Worm (Caenorhabditis elegans) whole organism, L4 larva: ENCODE data around the gene fbxl-2.

Experiments used
- F49E8.2 ChIP-seq: sonication (generic microtip); optimal IDR thresholded peaks from 2 replicates; lab custom pipeline; 2016; ENCODE audit warnings: missing compliant biosample characterization, mild to moderate bottlenecking, missing genetic modification characterization, borderline replicate concordance
- R02D3.7 ChIP-seq: fragments of 150-350 bp; sonication (generic microtip); optimal IDR thresholded peaks from 3 replicates; lab custom pipeline; 2014; ENCODE audit warnings: missing biosample characterization, missing genetic modification characterization
- T20F7.1 ChIP-seq: fragments of 200-800 bp; sonication (Bioruptor generic); optimal IDR thresholded peaks from 2 replicates; lab custom pipeline; 2018; ENCODE audit warnings: mild to moderate bottlenecking, missing genetic modification characterization, missing compliant biosample characterization
- T26A8.4 ChIP-seq: fragments of 200-800 bp; sonication (Bioruptor generic); IDR thresholded peaks from 2 replicates; pipeline ENCODE4 v1.3.6; 2022; ENCODE audit warnings: missing genetic modification characterization, missing compliant biosample characterization
- Y105C5A.15 ChIP-seq: fragments of 200-800 bp; sonication (Bioruptor generic); IDR thresholded peaks from 2 replicates; pipeline ENCODE4 v1.3.6; 2022; ENCODE audit warnings: missing genetic modification characterization, missing compliant biosample characterization
- Y75B8A.6 ChIP-seq: fragments of 200-800 bp; sonication (Bioruptor generic); IDR thresholded peaks from 2 replicates; pipeline ENCODE4 v1.3.6; 2022; ENCODE audit warnings: missing genetic modification reagents, missing genetic modification characterization, missing compliant biosample characterization
- aha-1 ChIP-seq: fragments of 150-350 bp; peaks from one replicate; lab custom pipeline; 2014; ENCODE audit warnings: missing biosample characterization, missing genetic modification characterization
- ama-1 ChIP-seq: fragments of 150-350 bp; optimal IDR thresholded peaks from 2 replicates; lab custom pipeline; 2014; ENCODE audit warnings: inconsistent platforms, mixed read lengths
- attf-4 ChIP-seq: sonication (generic microtip); optimal IDR thresholded peaks from 3 replicates; lab custom pipeline; 2017; ENCODE audit warnings: missing biosample characterization, missing genetic modification characterization
- ceh-28 ChIP-seq: fragments of 150-350 bp; optimal IDR thresholded peaks from 2 replicates; lab custom pipeline; 2014; ENCODE audit warnings: missing biosample characterization, missing genetic modification reagents, missing genetic modification characterization
- ceh-32 ChIP-seq: sonication (generic microtip); optimal IDR thresholded peaks from 2 replicates; lab custom pipeline; 2016; ENCODE audit warnings: mild to moderate bottlenecking, missing genetic modification characterization, missing compliant biosample characterization; ENCODE audit not compliant: poor library complexity
- ceh-44 ChIP-seq: fragments of 200-800 bp; sonication (Bioruptor generic); IDR thresholded peaks from 2 replicates; pipeline ENCODE4 v1.3.6; 2022; ENCODE audit warnings: missing genetic modification reagents, missing genetic modification characterization, missing compliant biosample characterization
- ceh-62 ChIP-seq: sonication (generic microtip); optimal IDR thresholded peaks from 2 replicates; lab custom pipeline; 2017; ENCODE audit warnings: missing biosample characterization, missing genetic modification characterization
- ceh-82 ChIP-seq: sonication (generic microtip); optimal IDR thresholded peaks from 2 replicates; lab custom pipeline; 2017; ENCODE audit warnings: missing biosample characterization, missing genetic modification characterization
- ces-1 ChIP-seq: fragments of 150-350 bp; sonication (generic microtip); optimal IDR thresholded peaks from 4 replicates; lab custom pipeline; 2014; ENCODE audit warnings: missing biosample characterization, missing genetic modification reagents, missing genetic modification characterization
- cey-2 ChIP-seq: sonication (generic microtip); optimal IDR thresholded peaks from 3 replicates; lab custom pipeline; 2017; ENCODE audit warnings: missing genetic modification characterization, mild to moderate bottlenecking, missing compliant biosample characterization, antibody characterized with exemption, borderline replicate concordance; ENCODE audit not compliant: insufficient read depth
- daf-12 ChIP-seq: fragments of 150-350 bp; optimal IDR thresholded peaks from 2 replicates; lab custom pipeline; 2014; ENCODE audit warnings: missing biosample characterization, missing genetic modification reagents, missing genetic modification characterization
- daf-16 ChIP-seq, 3 experiments: sonication (generic microtip); optimal IDR thresholded peaks; 2 replicates each; lab custom pipeline; 2016 to 2017; ENCODE audit warnings: missing genetic modification characterization in 3 of 3, missing genetic modification reagents in 3 of 3, mild to moderate bottlenecking in 2 of 3, missing compliant biosample characterization in 2 of 3, missing biosample characterization in 1 of 3, moderate library complexity in 1 of 3
- daf-19 ChIP-seq: fragments of 200-800 bp; sonication (Bioruptor generic); conservative IDR thresholded peaks from 2 replicates; pipeline ENCODE4 v1.3.6; 2022; ENCODE audit warnings: missing genetic modification characterization, missing compliant biosample characterization
- daf-8 ChIP-seq: fragments of 200-800 bp; sonication (Bioruptor generic); IDR thresholded peaks from 2 replicates; pipeline ENCODE4 v1.3.6; 2022; ENCODE audit warnings: missing genetic modification characterization, missing compliant biosample characterization
- dmd-6 ChIP-seq: fragments of 200-800 bp; sonication (Bioruptor generic); IDR thresholded peaks from 2 replicates; pipeline ENCODE4 v1.3.6; 2022; ENCODE audit warnings: missing genetic modification reagents, missing genetic modification characterization, missing compliant biosample characterization
- dpl-1 ChIP-seq: fragments of 150-350 bp; optimal IDR thresholded peaks from 2 replicates; lab custom pipeline; 2014; ENCODE audit warnings: missing biosample characterization, missing genetic modification reagents, missing genetic modification characterization
- dve-1 ChIP-seq: sonication (generic microtip); optimal IDR thresholded peaks from 2 replicates; lab custom pipeline; 2017; ENCODE audit warnings: antibody characterized with exemption, mild to moderate bottlenecking, missing genetic modification characterization, missing compliant biosample characterization; ENCODE audit not compliant: insufficient read depth
- hif-1 ChIP-seq, 2 experiments: sonication (generic microtip); optimal IDR thresholded peaks; 2 replicates each; lab custom pipeline; 2016 to 2017; ENCODE audit warnings: missing compliant biosample characterization in 2 of 2, missing genetic modification characterization in 2 of 2, missing genetic modification reagents in 2 of 2, missing genotype in 2 of 2, mild to moderate bottlenecking in 1 of 2
- hmg-1.1 ChIP-seq: fragments of 200-800 bp; sonication (Bioruptor generic); IDR thresholded peaks from 2 replicates; pipeline ENCODE4 v1.3.6; 2022; ENCODE audit warnings: missing genetic modification reagents, missing genetic modification characterization, missing compliant biosample characterization
- jun-1 ChIP-seq: fragments of 150-350 bp; optimal IDR thresholded peaks from 2 replicates; lab custom pipeline; 2014; ENCODE audit warnings: missing biosample characterization, missing genetic modification reagents, missing genetic modification characterization
- lin-1 ChIP-seq: fragments of 200-800 bp; sonication (Bioruptor generic); IDR thresholded peaks from 2 replicates; pipeline ENCODE4 v1.3.6; 2022; ENCODE audit warnings: missing genetic modification reagents, missing genetic modification characterization, missing compliant biosample characterization
- lin-15B ChIP-seq: fragments of 150-350 bp; sonication (generic microtip); optimal IDR thresholded peaks from 3 replicates; lab custom pipeline; 2014; ENCODE audit warnings: missing biosample characterization, missing genetic modification characterization
- lin-38 ChIP-seq: fragments of 200-800 bp; sonication (Bioruptor generic); IDR thresholded peaks from 2 replicates; pipeline ENCODE4 v1.3.6; 2022; ENCODE audit warnings: missing genetic modification reagents, missing genetic modification characterization, missing compliant biosample characterization
- madf-5 ChIP-seq, 2 experiments: fragments of 200-800 bp; sonication (Bioruptor generic); IDR thresholded peaks; 2 replicates each; pipeline ENCODE4 v1.3.6; 2022; ENCODE audit warnings: missing compliant biosample characterization in 2 of 2, missing genetic modification characterization in 2 of 2
- madf-9 ChIP-seq: fragments of 200-800 bp; sonication (Bioruptor generic); conservative IDR thresholded peaks from 2 replicates; pipeline ENCODE4 v1.3.6; 2022; ENCODE audit warnings: missing genetic modification reagents, missing genetic modification characterization, missing compliant biosample characterization
- mdl-1 ChIP-seq, 2 experiments: fragments of 150-350 bp in 1 of 2; sonication (generic microtip) in 1 of 2; optimal IDR thresholded peaks; 2 replicates each; lab custom pipeline; 2014 to 2017; ENCODE audit warnings: missing biosample characterization in 2 of 2, missing genetic modification characterization in 2 of 2
- mdt-29 ChIP-seq: fragments of 200-800 bp; sonication (Bioruptor generic); IDR thresholded peaks from 2 replicates; pipeline ENCODE4 v1.3.6; 2022; ENCODE audit warnings: missing genetic modification reagents, missing genetic modification characterization, missing compliant biosample characterization
- mxl-3 ChIP-seq: fragments of 200-800 bp; sonication (Bioruptor generic); optimal IDR thresholded peaks from 2 replicates; lab custom pipeline; 2018; ENCODE audit warnings: mild to moderate bottlenecking, missing genetic modification characterization, missing compliant biosample characterization
- nhr-102 ChIP-seq: sonication (generic microtip); optimal IDR thresholded peaks from 2 replicates; lab custom pipeline; 2016; ENCODE audit warnings: mild to moderate bottlenecking, missing genetic modification characterization, moderate library complexity, missing compliant biosample characterization
- nhr-11 ChIP-seq: fragments of 150-350 bp; optimal IDR thresholded peaks from 2 replicates; lab custom pipeline; 2014; ENCODE audit warnings: missing biosample characterization, missing genetic modification characterization
- nhr-111 ChIP-seq: fragments of 200-800 bp; sonication (Bioruptor generic); optimal IDR thresholded peaks from 2 replicates; lab custom pipeline; 2018; ENCODE audit warnings: mild to moderate bottlenecking, missing genetic modification characterization, missing compliant biosample characterization
- nhr-237 ChIP-seq: sonication (generic microtip); optimal IDR thresholded peaks from 2 replicates; lab custom pipeline; 2017; ENCODE audit warnings: missing biosample characterization, missing genetic modification characterization
- nhr-42 ChIP-seq: fragments of 200-800 bp; sonication (Bioruptor generic); IDR thresholded peaks from 2 replicates; pipeline ENCODE4 v1.3.6; 2022; ENCODE audit warnings: missing genetic modification characterization, missing compliant biosample characterization
- nhr-48 ChIP-seq: sonication (generic microtip); optimal IDR thresholded peaks from 2 replicates; lab custom pipeline; 2016; ENCODE audit warnings: mild to moderate bottlenecking, missing genetic modification characterization, missing compliant biosample characterization
- nhr-76 ChIP-seq: fragments of 150-350 bp; optimal IDR thresholded peaks from 2 replicates; lab custom pipeline; 2014; ENCODE audit warnings: missing biosample characterization, missing genetic modification characterization
- php-3 ChIP-seq: fragments of 200-800 bp; sonication (Bioruptor generic); IDR thresholded peaks from 2 replicates; pipeline ENCODE4 v1.3.6; 2022; ENCODE audit warnings: missing genetic modification reagents, missing genetic modification characterization, missing compliant biosample characterization
- pqm-1 ChIP-seq: sonication (generic microtip); optimal IDR thresholded peaks from 2 replicates; lab custom pipeline; 2017; ENCODE audit warnings: missing biosample characterization, missing genetic modification characterization
- sdz-12 ChIP-seq: fragments of 200-800 bp; sonication (Bioruptor generic); optimal IDR thresholded peaks from 2 replicates; lab custom pipeline; 2018; ENCODE audit warnings: mild to moderate bottlenecking, missing genetic modification characterization, missing compliant biosample characterization
- skn-1 ChIP-seq: fragments of 150-350 bp; optimal IDR thresholded peaks from 2 replicates; lab custom pipeline; 2014; ENCODE audit warnings: missing biosample characterization, missing genetic modification characterization
- spr-3 ChIP-seq: fragments of 200-800 bp; sonication (Bioruptor generic); optimal IDR thresholded peaks from 2 replicates; lab custom pipeline; 2018; ENCODE audit warnings: mild to moderate bottlenecking, missing genetic modification characterization, missing compliant biosample characterization
- tra-1 ChIP-seq: fragments of 200-800 bp; sonication (Bioruptor generic); IDR thresholded peaks from 2 replicates; pipeline ENCODE4 v1.3.6; 2022; ENCODE audit warnings: missing genetic modification reagents, missing genetic modification characterization, missing compliant biosample characterization
- unc-62 ChIP-seq, 3 experiments: fragments of 150-350 bp in 1 of 3; sonication (generic microtip); optimal IDR thresholded peaks in 2 of 3; peaks in 1 of 3; 1 replicate in 1 of 3; 2 replicates in 2 of 3; lab custom pipeline; 2014 to 2017; ENCODE audit warnings: missing biosample characterization in 3 of 3, missing genetic modification characterization in 3 of 3, missing genetic modification reagents in 3 of 3, missing genotype in 1 of 3
- zip-11 ChIP-seq: fragments of 200-800 bp; sonication (Bioruptor generic); IDR thresholded peaks from 2 replicates; pipeline ENCODE4 v1.3.6; 2022; ENCODE audit warnings: missing genetic modification characterization, missing compliant biosample characterization
- ztf-11 ChIP-seq: fragments of 150-350 bp; optimal IDR thresholded peaks from 2 replicates; lab custom pipeline; 2014; ENCODE audit warnings: missing biosample characterization, missing genetic modification characterization

Gene fbxl-2

DNA sequence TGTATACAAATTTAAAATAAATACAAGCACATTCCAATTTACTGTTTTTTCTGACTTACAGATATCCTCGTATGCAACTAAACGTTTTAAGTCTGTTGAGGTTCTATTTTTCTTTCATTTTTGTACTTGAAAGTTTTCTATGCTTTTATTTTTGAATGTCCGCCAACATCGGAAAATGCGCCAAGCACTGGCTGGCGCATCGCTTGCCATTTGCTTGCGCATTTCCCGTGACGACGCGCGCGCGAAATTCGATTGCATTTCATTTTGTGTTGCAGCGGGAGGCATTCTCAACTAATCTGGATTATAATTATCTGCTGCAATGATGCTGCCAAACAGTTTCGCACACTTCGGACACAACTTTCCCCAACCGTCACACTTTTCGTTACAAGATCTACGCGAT is at the start of gene fbxl-2:
fbxl-2 (plus strand) TSS at position 278 of the 400 bp plus-strand sequence.
- TF ChIP-seq R02D3.7 (tag; lab: Kevin White, UChicago): peak; percentile 37
- TF ChIP-seq tra-1 (GFP tag; lab: Robert Waterston, UW): peak; percentile 84
- peak; percentile 100 for TF ChIP-seq dpl-1 (GFP tag; lab: Kevin White, UChicago)
- peak; percentile 90 for TF ChIP-seq nhr-11 (tag; lab: Kevin White, UChicago)
- TF ChIP-seq skn-1 (tag; lab: Kevin White, UChicago): no peak
- TF ChIP-seq attf-4 (tag; lab: Kevin White, UChicago): no peak
- no peak for TF ChIP-seq daf-19 (GFP tag; lab: Robert Waterston, UW)
- peak; percentile 82 for TF ChIP-seq madf-9
- no peak for TF ChIP-seq nhr-237 (tag; lab: Kevin White, UChicago)
- TF ChIP-seq spr-3 (GFP tag; lab: Kevin White, UChicago): peak; percentile 75
- peak; percentile 93 for TF ChIP-seq nhr-42 (GFP tag; lab: Robert Waterston, UW)
- TF ChIP-seq cey-2 (tag; lab: Kevin White, UChicago): no peak
- TF ChIP-seq madf-5 (GFP tag; IDR thresholded peaks at IDR 0.05; lab: Robert Waterston, UW): peak in 1 of 2 experiments; percentile 73; a peak in 1 of 4 replicates
- peak; percentile 12; the same call in 1 of the 2 replicates for TF ChIP-seq zip-11 (GFP tag; lab: Robert Waterston, UW)
- peak; percentile 55 to 84 for TF ChIP-seq daf-16 (GFP tag; optimal IDR thresholded peaks at IDR 0.05; lab: Kevin White, UChicago)
- TF ChIP-seq daf-16 (tag; optimal IDR thresholded peaks at IDR 0.05; lab: Kevin White, UChicago): peak; percentile 55
- TF ChIP-seq unc-62 (GFP tag; optimal IDR thresholded peaks at IDR 0.05 in 1 of 2; lab: Kevin White, UChicago): peak in 1 of 2 experiments; percentile 92
- TF ChIP-seq unc-62 (tag; optimal IDR thresholded peaks at IDR 0.05; lab: Kevin White, UChicago): no peak
- TF ChIP-seq mdt-29: peak; percentile 77
- TF ChIP-seq T20F7.1 (GFP tag; lab: Kevin White, UChicago): no peak
- peak; percentile 44 for TF ChIP-seq ceh-32 (tag; lab: Kevin White, UChicago)
- TF ChIP-seq dve-1: peak; percentile 95
- no peak for TF ChIP-seq ceh-62
- peak; percentile 51 for TF ChIP-seq pqm-1 (tag; lab: Kevin White, UChicago)
- peak; percentile 73 for TF ChIP-seq php-3 (GFP tag; lab: Robert Waterston, UW)
- TF ChIP-seq T26A8.4 (GFP tag; lab: Robert Waterston, UW): peak; percentile 96
- TF ChIP-seq nhr-76 (tag; lab: Kevin White, UChicago): no peak
- TF ChIP-seq daf-8 (GFP tag; lab: Robert Waterston, UW): no peak
- peak in 1 of 2 experiments; percentile 59 for TF ChIP-seq mdl-1 (tag; optimal IDR thresholded peaks at IDR 0.05; lab: Kevin White, UChicago)
- TF ChIP-seq ama-1: peak; percentile 59
- TF ChIP-seq F49E8.2: peak; percentile 28
- peak; percentile 91 for TF ChIP-seq dmd-6 (GFP tag; lab: Robert Waterston, UW)
- TF ChIP-seq daf-12: no peak
- TF ChIP-seq ceh-44 (GFP tag; lab: Robert Waterston, UW): 0 out of 2 replicates have a peak, but pooled peaks have one; percentile 6
- TF ChIP-seq ceh-82 (tag; lab: Kevin White, UChicago): no peak
- peak; percentile 87 for TF ChIP-seq lin-1
- peak; percentile 96 for TF ChIP-seq nhr-102 (tag; lab: Kevin White, UChicago)
- TF ChIP-seq ztf-11 (tag; lab: Kevin White, UChicago): no peak
- peak; percentile 94 for TF ChIP-seq lin-38 (GFP tag; lab: Robert Waterston, UW)
- peak; percentile 17 to 84 for TF ChIP-seq hif-1 (tag; optimal IDR thresholded peaks at IDR 0.05; lab: Kevin White, UChicago)
- TF ChIP-seq jun-1 (tag; lab: Kevin White, UChicago): peak; percentile 65
- peak; percentile 75; the same call in 1 of the 2 replicates for TF ChIP-seq Y105C5A.15 (GFP tag; lab: Robert Waterston, UW)
- peak; percentile 70 for TF ChIP-seq nhr-48 (tag; lab: Kevin White, UChicago)
- TF ChIP-seq Y75B8A.6 (GFP tag; lab: Robert Waterston, UW): peak; percentile 89
- peak; percentile 93 for TF ChIP-seq aha-1 (tag; lab: Kevin White, UChicago)
- TF ChIP-seq ces-1 (GFP tag; lab: Kevin White, UChicago): no peak
- TF ChIP-seq nhr-111 (GFP tag; lab: Kevin White, UChicago): peak; percentile 55
- TF ChIP-seq mxl-3 (GFP tag; lab: Kevin White, UChicago): peak; percentile 77
- TF ChIP-seq hmg-1.1 (GFP tag; lab: Robert Waterston, UW): peak; percentile 94
- no peak for TF ChIP-seq sdz-12 (GFP tag; lab: Kevin White, UChicago)
- peak; percentile 79 for TF ChIP-seq lin-15B (tag; lab: Kevin White, UChicago)
- peak; percentile 6 for TF ChIP-seq ceh-28 (tag; lab: Kevin White, UChicago)
